Worm (Caenorhabditis elegans): Measurements from ENCODE around the gene F21H7.2.

DNA sequence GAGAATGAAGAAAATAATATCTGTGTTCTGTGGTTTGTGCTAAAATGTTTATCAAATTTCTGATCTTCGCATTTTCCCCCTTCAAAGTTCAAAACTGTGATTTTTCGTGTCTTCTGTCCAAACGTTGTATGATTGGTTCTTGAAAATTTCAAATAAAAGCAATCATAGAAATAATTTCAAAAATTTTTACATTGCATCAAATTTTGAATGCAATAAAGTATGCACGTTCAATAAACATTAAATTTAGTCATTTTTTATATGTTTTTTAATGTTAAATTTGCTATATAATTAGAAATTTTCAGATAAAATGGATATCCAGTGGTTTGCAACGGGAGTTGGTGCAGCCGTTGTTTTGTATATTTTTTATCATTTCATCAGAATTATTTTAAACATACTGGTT is 5.8 kb downstream of the F21H7.2 start, which contains the start of gene stdh-2:
- no peak for TF ChIP-seq him-1 (tag; optimal IDR thresholded peaks at IDR 0.05)
- TF ChIP-seq dao-5 (tag; optimal IDR thresholded peaks at IDR 0.05): no peak
